Worm (Caenorhabditis elegans): ENCODE data around the gene Y66D12A.3.

- TF ChIP-seq elt-2 (tag; optimal IDR thresholded peaks at IDR 0.05) (no peak), R02D3.7 (tag; optimal IDR thresholded peaks at IDR 0.05) (no peak), skn-1 (tag; optimal IDR thresholded peaks at IDR 0.05) (no peak), elt-1 (tag; optimal IDR thresholded peaks at IDR 0.05) (no peak), nhr-76 (tag; optimal IDR thresholded peaks at IDR 0.05) (no peak), mml-1 (tag; optimal IDR thresholded peaks at IDR 0.05) (no peak), jun-1 (tag; optimal IDR thresholded peaks at IDR 0.05) (no peak), unc-39 (tag; optimal IDR thresholded peaks at IDR 0.05) (no peak), pha-4 (tag; optimal IDR thresholded peaks at IDR 0.05) (no peak)
Observed at ce11 chrIII:11616446-11616845, 27.4 kb downstream of the Y66D12A.3 start, which contains the start of gene ceh-91.

Data from whole organism, L3 larva.